Worm (Caenorhabditis elegans): ENCODE measurements around the gene F58F12.3.
A peak's percentile ranks its signal among the peaks of the same experiment; 100 is the strongest.

Gene F58F12.3

DNA sequence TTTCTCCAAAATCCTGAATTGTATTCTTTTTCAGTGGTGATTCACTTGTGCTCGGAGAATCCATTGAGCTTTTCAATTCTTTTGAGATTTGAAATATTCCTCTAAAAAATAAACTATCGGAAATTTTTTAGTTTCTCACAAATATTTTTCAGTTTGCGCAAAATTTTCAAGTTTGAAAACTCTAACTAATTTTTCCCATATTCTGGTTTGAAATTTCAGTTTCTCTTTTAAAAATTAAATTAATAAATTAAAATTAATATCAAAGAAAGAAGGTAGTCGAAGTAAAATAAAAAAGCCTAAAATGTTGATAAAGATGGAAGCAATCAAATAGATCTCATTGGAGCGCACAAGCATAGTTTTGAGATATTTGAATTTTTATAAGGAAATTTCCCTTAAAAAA, 39.2 kb downstream of the F58F12.3 start, which contains the start of gene C32D5.10:
C32D5.10 (minus strand) TSS at position 101 of the 400 bp plus-strand sequence.
- TF ChIP-seq dpl-1 (GFP tag; optimal IDR thresholded peaks at IDR 0.05) (no peak), ceh-82 (tag; optimal IDR thresholded peaks at IDR 0.05) (no peak), ztf-11 (tag; optimal IDR thresholded peaks at IDR 0.05) (no peak), grh-1 (GFP tag; IDR thresholded peaks at IDR 0.05) (no peak), nhr-84 (tag; optimal IDR thresholded peaks at IDR 0.05) (no peak), nhr-71 (tag; optimal IDR thresholded peaks at IDR 0.05) (no peak), lin-14 (GFP tag; optimal IDR thresholded peaks at IDR 0.05) (no peak), nhr-11 (tag; optimal IDR thresholded peaks at IDR 0.05) (no peak), Y116A8C.19 (tag; optimal IDR thresholded peaks at IDR 0.05; ENCODE audit: borderline replicate concordance) (no peak), F16B12.6 (tag; optimal IDR thresholded peaks at IDR 0.05) (no peak), nhr-85 (tag) (no peak), lin-15B (tag; optimal IDR thresholded peaks at IDR 0.05) (no peak), mab-9 (GFP tag; IDR thresholded peaks at IDR 0.05) (no peak), nhr-19 (GFP tag; conservative IDR thresholded peaks at IDR 0.05) (no peak), nhr-76 (tag; optimal IDR thresholded peaks at IDR 0.05) (no peak), ama-1 (optimal IDR thresholded peaks at IDR 0.05) (no peak)

DNA sequence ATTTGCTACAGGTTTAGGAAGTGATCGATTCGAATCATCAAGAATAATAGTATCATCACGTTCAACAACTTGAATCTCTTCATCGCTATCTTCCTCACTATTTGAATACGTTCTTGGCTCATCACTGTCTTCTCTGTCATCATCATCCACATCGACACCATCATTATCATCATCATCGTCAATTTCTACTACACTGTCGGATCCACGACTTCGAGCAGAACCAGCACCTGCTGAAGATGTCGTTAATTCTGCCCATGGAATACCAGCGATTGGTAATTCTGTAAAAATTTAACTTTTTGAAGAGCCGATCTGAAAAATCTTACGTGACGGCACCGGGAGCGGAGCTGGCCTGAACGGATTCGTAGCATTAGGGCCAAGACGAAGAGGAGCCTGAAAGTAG, 41.1 kb downstream of the F58F12.3 start:
- no peak for TF ChIP-seq efl-1 (optimal IDR thresholded peaks at IDR 0.05)
- TF ChIP-seq efl-1 (GFP tag; optimal IDR thresholded peaks at IDR 0.05 in 1 of 2): peak in 1 of 2 experiments; percentile 91
- TF ChIP-seq lin-13 (GFP tag; optimal IDR thresholded peaks at IDR 0.05): no peak

DNA sequence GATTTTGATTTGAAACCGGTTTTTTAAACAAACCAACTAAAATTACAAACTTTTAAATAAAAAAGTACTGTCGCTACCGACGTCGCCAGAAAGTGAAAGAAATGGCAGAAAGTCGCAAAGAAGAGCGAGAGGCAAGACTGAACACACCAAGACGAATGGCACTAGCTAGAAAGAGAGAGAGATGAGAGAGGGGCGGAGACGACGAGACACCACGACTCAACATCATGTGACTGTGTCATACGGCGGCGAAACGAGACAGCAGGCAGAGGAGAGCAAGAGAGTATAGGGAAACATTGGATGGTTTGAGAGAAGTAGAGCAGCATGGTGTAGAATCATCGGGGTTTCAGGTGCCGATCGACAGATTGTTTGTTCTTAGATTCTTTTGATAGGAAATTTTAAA, 42.7 kb downstream of the F58F12.3 start:
- TF ChIP-seq ama-1 (optimal IDR thresholded peaks at IDR 0.05) (peak; percentile 97), lin-35 (GFP tag; optimal IDR thresholded peaks at IDR 0.05) (peak; percentile 81 to 89), fkh-8 (tag; optimal IDR thresholded peaks at IDR 0.05) (peak; percentile 88), blmp-1 (tag; optimal IDR thresholded peaks at IDR 0.05) (peak; percentile 92), snu-23 (GFP tag; optimal IDR thresholded peaks at IDR 0.05) (peak; percentile 98), ztf-11 (tag; optimal IDR thresholded peaks at IDR 0.05) (peak in 1 of 2 experiments; percentile 79), aha-1 (tag; optimal IDR thresholded peaks at IDR 0.05) (peak; percentile 29), nhr-85 (tag) (peak; percentile 89), jun-1 (tag; optimal IDR thresholded peaks at IDR 0.05) (peak; percentile 93), zip-4 (GFP tag; optimal IDR thresholded peaks at IDR 0.05) (peak; percentile 66), mdl-1 (tag; optimal IDR thresholded peaks at IDR 0.05) (peak; percentile 22 to 98), C04F5.9 (tag; optimal IDR thresholded peaks at IDR 0.05) (peak; percentile 2), Y116A8C.19 (tag; optimal IDR thresholded peaks at IDR 0.05; ENCODE audit: borderline replicate concordance) (no peak), unc-30 (tag; optimal IDR thresholded peaks at IDR 0.05) (no peak), mep-1 (tag; optimal IDR thresholded peaks at IDR 0.05) (peak; percentile 95), efl-1 (optimal IDR thresholded peaks at IDR 0.05) (peak; percentile 82 to 85), efl-1 (GFP tag; optimal IDR thresholded peaks at IDR 0.05 in 1 of 2) (peak; percentile 69 to 98), dsc-1 (tag; optimal IDR thresholded peaks at IDR 0.05) (peak; percentile 82), C34B4.2 (tag; optimal IDR thresholded peaks at IDR 0.05) (no peak), nhr-77 (tag; optimal IDR thresholded peaks at IDR 0.05) (peak; percentile 28), elt-2 (tag; optimal IDR thresholded peaks at IDR 0.05) (peak; percentile 79), rnt-1 (tag; optimal IDR thresholded peaks at IDR 0.05) (peak; percentile 90), egl-27 (tag; optimal IDR thresholded peaks at IDR 0.05) (peak; percentile 47 to 61), nhr-237 (tag; optimal IDR thresholded peaks at IDR 0.05) (peak; percentile 86), lin-13 (GFP tag; optimal IDR thresholded peaks at IDR 0.05) (peak; percentile 89), C16A3.4 (tag; optimal IDR thresholded peaks at IDR 0.05) (peak; percentile 83), nhr-19 (GFP tag; conservative IDR thresholded peaks at IDR 0.05) (peak; percentile 87), pax-3 (tag; optimal IDR thresholded peaks at IDR 0.05) (peak; percentile 41), fos-1 (tag; optimal IDR thresholded peaks at IDR 0.05) (peak; percentile 85), ceh-8 (GFP tag; optimal IDR thresholded peaks at IDR 0.05) (peak; percentile 73), hpl-2 (GFP tag; optimal IDR thresholded peaks at IDR 0.05) (peak; percentile 81), lir-3 (tag; optimal IDR thresholded peaks at IDR 0.05; ENCODE audit: poor library complexity) (peak; percentile 78), isw-1 (GFP tag; IDR thresholded peaks at IDR 0.05) (peak; percentile 67), skn-1 (tag; optimal IDR thresholded peaks at IDR 0.05) (peak; percentile 80), ceh-88 (GFP tag; IDR thresholded peaks at IDR 0.05) (no peak; the same call in 1 of the 2 replicates), hlh-17 (GFP tag; optimal IDR thresholded peaks at IDR 0.05; ENCODE audit: borderline replicate concordance) (no peak), sptf-1 (tag; optimal IDR thresholded peaks at IDR 0.05) (no peak), nhr-28 (tag; optimal IDR thresholded peaks at IDR 0.05) (no peak)
